Fruit fly (Drosophila melanogaster): ENCODE results near the gene Rpn7.

The Rpn7 gene

DNA sequence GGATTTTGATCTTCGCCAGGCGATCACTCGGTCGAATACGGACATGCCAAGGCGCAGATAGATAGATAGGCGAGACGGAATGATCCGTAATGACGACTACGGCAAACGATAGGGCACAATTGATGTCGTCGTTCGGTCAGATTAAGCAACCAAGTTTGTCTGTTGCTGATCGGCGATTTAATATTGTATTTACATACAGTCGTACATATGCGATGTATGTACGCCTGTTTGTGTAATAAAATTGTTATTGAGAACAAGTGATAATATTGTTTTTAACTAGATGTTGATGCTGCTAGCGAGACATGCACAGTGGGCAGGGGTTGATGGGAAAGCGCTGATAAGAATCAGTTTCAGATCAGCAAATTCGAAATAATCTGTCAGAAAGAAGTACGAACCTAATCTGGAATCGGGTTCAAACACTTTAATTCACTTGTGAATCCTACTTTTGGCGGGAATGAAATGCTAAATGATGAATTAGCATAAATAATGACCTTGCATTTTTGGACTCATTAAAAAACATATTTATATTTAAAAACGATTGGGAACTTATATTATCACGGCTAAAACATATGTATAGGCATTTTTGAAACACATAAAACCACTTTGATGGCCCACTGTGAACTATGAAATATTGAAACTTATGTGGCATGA is 6.4 kb downstream of the Rpn7 start:
- TF ChIP-seq toe (GFP tag; optimal IDR thresholded peaks at IDR 0.05) (peak; percentile 4), bab1 (GFP tag; optimal IDR thresholded peaks at IDR 0.05) (no peak), pad (GFP tag; optimal IDR thresholded peaks at IDR 0.05) (no peak), CG5204 (GFP tag; optimal IDR thresholded peaks at IDR 0.05) (no peak), tj (GFP tag; optimal IDR thresholded peaks at IDR 0.05) (peak; percentile 13), cnc (optimal IDR thresholded peaks at IDR 0.05) (peak in 1 of 2 experiments; percentile 25), CG14711 (tag; optimal IDR thresholded peaks at IDR 0.05) (no peak), Hr96 (GFP tag; optimal IDR thresholded peaks at IDR 0.05) (no peak), CG7045 (GFP tag; optimal IDR thresholded peaks at IDR 0.05) (peak; percentile 34), CG33017 (tag; optimal IDR thresholded peaks at IDR 0.05) (no peak)

DNA sequence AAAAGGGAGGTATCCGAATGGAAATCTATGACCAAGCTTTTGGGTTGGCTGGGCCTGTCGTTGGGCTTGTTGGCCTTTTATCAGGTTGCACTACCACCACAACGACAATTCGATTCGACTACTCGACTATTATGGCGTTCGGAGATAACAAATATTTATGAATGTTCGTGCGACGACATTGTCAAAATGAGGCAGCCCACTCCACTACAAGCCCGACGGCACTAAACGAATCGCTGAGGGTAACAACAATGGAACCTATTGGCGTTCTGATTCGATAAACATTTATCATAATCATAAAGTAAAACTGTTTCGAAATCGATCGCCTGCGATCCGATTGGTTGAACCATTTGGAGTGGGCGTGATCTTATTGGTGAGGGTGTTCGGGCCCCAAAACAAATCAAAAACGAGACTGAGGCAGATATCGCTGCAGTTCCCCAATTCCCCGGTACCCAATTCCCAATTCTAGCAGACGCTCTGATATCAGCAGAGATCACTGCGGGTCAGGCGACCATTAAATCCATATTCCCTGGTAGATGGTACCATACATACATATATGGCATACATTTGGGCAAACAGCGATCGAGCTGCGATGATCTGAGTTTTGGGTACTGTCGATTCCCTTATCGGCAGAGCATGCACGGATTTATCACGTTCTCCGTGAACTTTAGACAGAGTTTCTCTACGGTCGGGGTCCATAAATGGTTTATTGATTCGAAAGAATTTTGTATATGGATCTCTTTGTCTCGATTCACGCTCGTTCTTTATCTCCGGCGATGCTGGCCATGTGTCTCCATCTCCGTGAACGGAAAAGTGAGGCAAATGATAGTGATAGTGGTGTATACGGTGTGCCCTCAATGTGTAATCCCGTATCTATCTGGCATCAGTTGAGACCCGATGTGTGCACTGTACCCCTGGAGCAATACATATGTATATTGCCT is 7.2 kb downstream of the Rpn7 start:
- TF ChIP-seq cic (GFP tag; optimal IDR thresholded peaks at IDR 0.05) (peak; percentile 1), CG33017 (tag; optimal IDR thresholded peaks at IDR 0.05) (no peak), Hr96 (GFP tag; optimal IDR thresholded peaks at IDR 0.05) (no peak), kay (GFP tag; ENCODE audit: borderline replicate concordance) (peak; percentile 48)

DNA sequence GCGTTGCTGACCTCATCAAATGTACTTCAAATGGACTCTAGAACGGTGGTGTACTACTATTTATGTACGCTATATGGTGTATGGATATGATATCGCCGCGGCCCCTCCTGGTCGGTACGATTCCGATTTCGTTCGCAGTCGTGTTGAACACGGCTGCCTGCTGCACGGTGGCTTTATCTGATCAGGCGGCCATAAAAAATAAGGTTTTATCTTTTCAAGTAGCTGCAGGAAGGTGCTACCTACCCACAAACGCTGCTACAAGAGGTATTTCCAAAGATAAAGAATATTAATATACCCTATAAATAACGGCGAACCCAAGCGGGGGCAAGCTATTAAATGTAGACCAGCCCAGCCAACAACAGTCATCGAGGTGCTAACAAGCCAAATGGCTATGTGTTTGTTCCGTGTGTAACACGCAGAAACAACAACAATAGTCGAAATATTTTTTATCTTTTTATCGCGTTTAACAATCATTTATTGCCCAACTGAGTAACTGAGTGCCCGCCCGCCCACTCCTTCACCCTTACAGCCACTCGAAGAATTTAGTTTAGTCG is 11.9 kb downstream of the Rpn7 start:
- no peak for TF ChIP-seq Clk (GFP tag; optimal IDR thresholded peaks at IDR 0.05)
- no peak for TF ChIP-seq Hr96 (GFP tag; optimal IDR thresholded peaks at IDR 0.05)
- TF ChIP-seq CG12768 (GFP tag; optimal IDR thresholded peaks at IDR 0.05), result no peak
- no peak for TF ChIP-seq CG1620 (GFP tag; optimal IDR thresholded peaks at IDR 0.05)
- no peak for TF ChIP-seq cic (GFP tag; optimal IDR thresholded peaks at IDR 0.05)
- TF ChIP-seq CG11617 (GFP tag; optimal IDR thresholded peaks at IDR 0.05), result no peak
- TF ChIP-seq CG5204 (GFP tag; optimal IDR thresholded peaks at IDR 0.05), result no peak
- TF ChIP-seq cnc (optimal IDR thresholded peaks at IDR 0.05), result no peak
- no peak for TF ChIP-seq CG14711 (tag; optimal IDR thresholded peaks at IDR 0.05)
- TF ChIP-seq pad (GFP tag; optimal IDR thresholded peaks at IDR 0.05), result no peak
- TF ChIP-seq ovo (GFP tag; optimal IDR thresholded peaks at IDR 0.05), result no peak
- TF ChIP-seq Mnt (GFP tag; optimal IDR thresholded peaks at IDR 0.05), result no peak
- TF ChIP-seq kay (GFP tag; ENCODE audit: borderline replicate concordance), result no peak
- TF ChIP-seq CG33017 (tag; optimal IDR thresholded peaks at IDR 0.05), result no peak
- no peak for TF ChIP-seq CG7045 (GFP tag; optimal IDR thresholded peaks at IDR 0.05)

DNA sequence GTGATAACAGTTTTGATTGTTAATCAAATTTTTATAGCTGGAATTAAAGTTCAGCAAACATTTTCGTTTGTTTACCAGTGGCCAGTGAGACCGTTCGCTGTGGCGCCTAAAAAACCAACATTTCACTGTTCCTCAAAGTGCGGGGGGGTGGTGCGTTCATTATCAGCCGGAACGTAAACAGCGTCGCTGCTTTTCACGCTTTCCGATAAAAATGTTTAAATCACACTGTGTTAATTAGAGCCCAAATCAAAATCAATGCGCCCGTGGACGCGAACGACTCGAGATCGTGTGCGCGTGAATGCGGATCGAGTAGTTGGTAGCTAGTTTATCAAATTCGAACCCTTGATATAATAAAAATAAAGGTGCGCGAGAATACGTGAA is 14.0 kb downstream of the Rpn7 start, which contains the start of gene CG34376:
Gene CG34376 (plus strand): TSS at position 226 of the 381 bp plus-strand sequence.
- no peak for TF ChIP-seq CG33017 (tag; optimal IDR thresholded peaks at IDR 0.05)
- TF ChIP-seq bab1 (GFP tag; optimal IDR thresholded peaks at IDR 0.05), result peak; percentile 48
- TF ChIP-seq Hr96 (GFP tag; optimal IDR thresholded peaks at IDR 0.05), result peak; percentile 61
- TF ChIP-seq Mnt (GFP tag; optimal IDR thresholded peaks at IDR 0.05), result peak; percentile 79
- TF ChIP-seq cnc (optimal IDR thresholded peaks at IDR 0.05), result no peak
- peak; percentile 21 for TF ChIP-seq CG11617 (GFP tag; optimal IDR thresholded peaks at IDR 0.05)
- no peak for TF ChIP-seq Clk (GFP tag; optimal IDR thresholded peaks at IDR 0.05)
- peak; percentile 8 for TF ChIP-seq CG5204 (GFP tag; optimal IDR thresholded peaks at IDR 0.05)
- TF ChIP-seq CG12768 (GFP tag; optimal IDR thresholded peaks at IDR 0.05), result peak; percentile 74
- peak; percentile 15 for TF ChIP-seq CG7101 (tag; optimal IDR thresholded peaks at IDR 0.05)
- TF ChIP-seq pad (GFP tag; optimal IDR thresholded peaks at IDR 0.05), result no peak
- peak; percentile 60 for TF ChIP-seq cic (GFP tag; optimal IDR thresholded peaks at IDR 0.05)
- TF ChIP-seq kay (GFP tag; ENCODE audit: borderline replicate concordance), result no peak
- TF ChIP-seq toe (GFP tag; optimal IDR thresholded peaks at IDR 0.05), result no peak
- TF ChIP-seq Crg-1 (GFP tag; optimal IDR thresholded peaks at IDR 0.05), result peak; percentile 27
- TF ChIP-seq CG7045 (GFP tag; optimal IDR thresholded peaks at IDR 0.05), result no peak
- no peak for TF ChIP-seq tj (GFP tag; optimal IDR thresholded peaks at IDR 0.05)
- TF ChIP-seq ovo (GFP tag; optimal IDR thresholded peaks at IDR 0.05), result no peak
- TF ChIP-seq CG1620 (GFP tag; optimal IDR thresholded peaks at IDR 0.05), result no peak
- TF ChIP-seq CG14711 (tag; optimal IDR thresholded peaks at IDR 0.05), result no peak

DNA sequence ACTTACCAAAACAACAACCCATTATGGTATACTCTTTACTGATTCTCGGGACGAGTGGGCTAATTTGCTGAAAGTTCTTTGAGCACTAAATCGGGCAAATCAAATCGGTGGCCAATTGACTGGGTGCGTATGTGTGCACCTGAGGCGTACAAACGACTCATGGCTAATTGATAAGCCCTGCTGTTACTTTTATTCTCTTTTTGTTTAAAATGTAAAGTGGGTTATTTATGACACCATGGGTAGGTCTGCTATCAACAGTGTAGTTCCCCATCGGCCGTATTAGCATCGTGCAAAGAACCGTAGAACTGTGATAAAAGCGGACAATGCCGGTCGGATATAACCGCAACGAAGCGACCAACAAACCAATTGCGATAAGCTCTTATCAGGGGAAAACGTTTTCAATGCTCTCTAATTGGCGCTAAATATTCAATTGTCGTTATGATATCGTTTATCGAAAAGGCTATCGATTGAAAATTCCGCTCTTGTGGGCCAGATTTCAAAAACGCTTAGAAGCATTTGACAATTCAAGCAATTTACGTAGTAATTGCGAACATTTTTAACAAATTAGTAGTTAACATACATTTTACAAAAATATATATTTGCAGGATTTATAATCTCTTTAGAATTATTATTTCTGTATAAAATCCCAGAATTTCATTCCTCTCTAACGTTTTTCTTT is 14.5 kb downstream of the Rpn7 start, which contains the start of gene CG34288:
Gene CG34288 (minus strand): TSS at position 69 of the 679 bp plus-strand sequence.
- TF ChIP-seq Hr96 (GFP tag; optimal IDR thresholded peaks at IDR 0.05), result peak; percentile 9
- TF ChIP-seq pad (GFP tag; optimal IDR thresholded peaks at IDR 0.05), result peak; percentile 14
- no peak for TF ChIP-seq cnc (optimal IDR thresholded peaks at IDR 0.05)
- TF ChIP-seq CG7045 (GFP tag; optimal IDR thresholded peaks at IDR 0.05), result no peak
- TF ChIP-seq CG1620 (GFP tag; optimal IDR thresholded peaks at IDR 0.05), result no peak
- peak; percentile 48 for TF ChIP-seq CG12768 (GFP tag; optimal IDR thresholded peaks at IDR 0.05)
- TF ChIP-seq CG5204 (GFP tag; optimal IDR thresholded peaks at IDR 0.05), result no peak
- peak; percentile 87 for TF ChIP-seq cic (GFP tag; optimal IDR thresholded peaks at IDR 0.05)
- TF ChIP-seq toe (GFP tag; optimal IDR thresholded peaks at IDR 0.05), result peak; percentile 15
- no peak for TF ChIP-seq bab1 (GFP tag; optimal IDR thresholded peaks at IDR 0.05)
- TF ChIP-seq CG14711 (tag; optimal IDR thresholded peaks at IDR 0.05), result no peak
- TF ChIP-seq Crg-1 (GFP tag; optimal IDR thresholded peaks at IDR 0.05), result no peak
- TF ChIP-seq Mnt (GFP tag; optimal IDR thresholded peaks at IDR 0.05), result peak; percentile 75
- no peak for TF ChIP-seq ovo (GFP tag; optimal IDR thresholded peaks at IDR 0.05)
- no peak for TF ChIP-seq CG11617 (GFP tag; optimal IDR thresholded peaks at IDR 0.05)
- TF ChIP-seq kay (GFP tag; ENCODE audit: borderline replicate concordance), result peak; percentile 62
- no peak for TF ChIP-seq tj (GFP tag; optimal IDR thresholded peaks at IDR 0.05)
- no peak for TF ChIP-seq Clk (GFP tag; optimal IDR thresholded peaks at IDR 0.05)
- peak; percentile 52 for TF ChIP-seq CG7101 (tag; optimal IDR thresholded peaks at IDR 0.05)
- peak; percentile 38 for TF ChIP-seq CG33017 (tag; optimal IDR thresholded peaks at IDR 0.05)

Data from whole organism, adult.